Worm (Caenorhabditis elegans): ENCODE data around the gene ins-11.

DNA sequence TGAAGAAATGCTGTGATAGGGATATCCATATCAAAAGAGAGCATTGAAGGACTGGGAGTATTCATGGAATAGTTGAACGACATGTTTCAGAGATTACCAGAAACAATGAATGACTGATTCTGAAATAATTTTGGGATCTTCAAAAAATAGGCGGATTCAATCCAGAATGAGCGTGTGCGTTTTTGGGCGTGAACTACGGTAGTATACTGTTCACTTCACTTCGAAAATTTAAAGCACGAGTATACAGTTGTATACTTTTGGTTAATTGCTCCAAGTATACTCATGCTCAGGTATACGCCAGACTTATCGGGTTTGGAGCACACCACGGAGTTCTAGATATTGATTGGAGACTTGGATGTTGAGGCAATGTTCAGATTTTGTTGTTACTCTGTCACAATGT, 31.2 kb upstream of the ins-11 start, which contains the start of gene tbx-35:
- TF ChIP-seq nhr-77 (tag; optimal IDR thresholded peaks at IDR 0.05) (no peak), nhr-11 (tag; optimal IDR thresholded peaks at IDR 0.05) (no peak), ces-1 (GFP tag; optimal IDR thresholded peaks at IDR 0.05) (no peak), mdl-1 (tag; optimal IDR thresholded peaks at IDR 0.05) (no peak), hlh-4 (tag; optimal IDR thresholded peaks at IDR 0.05) (no peak), efl-3 (GFP tag; optimal IDR thresholded peaks at IDR 0.05) (no peak)

Measured in whole organism, L1 larva.